Worm (Caenorhabditis elegans) whole organism, young adult: ENCODE measurements around the gene nspb-3.

ENCODE experiments used
- B0019.2 ChIP-seq: fragments of 200-800 bp; sonication (Bioruptor generic); conservative IDR thresholded peaks from 2 replicates; pipeline ENCODE4 v1.3.6; 2022; ENCODE audit warnings: missing genetic modification reagents, missing genetic modification characterization, missing compliant biosample characterization
- B0035.1 ChIP-seq: sonication (generic microtip); optimal IDR thresholded peaks from 2 replicates; lab custom pipeline; 2016; ENCODE audit warnings: missing genetic modification characterization, mild to moderate bottlenecking, missing compliant biosample characterization, missing genotype, missing genetic modification reagents
- B0336.3 ChIP-seq: fragments of 200-800 bp; sonication (Bioruptor generic); IDR thresholded peaks from 2 replicates; pipeline ENCODE4 v1.3.6; 2022; ENCODE audit warnings: missing genetic modification characterization, missing compliant biosample characterization
- C06A6.2 ChIP-seq: fragments of 200-800 bp; sonication (Bioruptor generic); conservative IDR thresholded peaks from 2 replicates; pipeline ENCODE4 v1.3.6; 2022; ENCODE audit warnings: missing genetic modification characterization, missing compliant biosample characterization
- F39B2.1 ChIP-seq: fragments of 200-800 bp; sonication (Bioruptor generic); IDR thresholded peaks from 2 replicates; pipeline ENCODE4 v1.3.6; 2022; ENCODE audit warnings: missing genetic modification reagents, missing genetic modification characterization, missing compliant biosample characterization
- F49E8.2 ChIP-seq: sonication (generic microtip); optimal IDR thresholded peaks from 3 replicates; lab custom pipeline; 2017; ENCODE audit warnings: missing genetic modification characterization, mild to moderate bottlenecking, missing compliant biosample characterization, antibody characterized with exemption, moderate library complexity; ENCODE audit not compliant: insufficient read depth
- F55B11.4 ChIP-seq: sonication (generic microtip); optimal IDR thresholded peaks from 2 replicates; lab custom pipeline; 2016; ENCODE audit warnings: missing compliant biosample characterization, missing genetic modification characterization, borderline replicate concordance; ENCODE audit not compliant: insufficient read depth
- K12H6.12 ChIP-seq: fragments of 200-800 bp; sonication (Bioruptor generic); optimal IDR thresholded peaks from 2 replicates; lab custom pipeline; 2018; ENCODE audit warnings: mild to moderate bottlenecking, missing genetic modification characterization, missing compliant biosample characterization
- aptf-2 ChIP-seq: fragments of 200-800 bp; sonication (Bioruptor generic); conservative IDR thresholded peaks from 2 replicates; pipeline ENCODE4 v1.3.6; 2022; ENCODE audit warnings: missing genetic modification reagents, missing genetic modification characterization, missing compliant biosample characterization
- attf-5 ChIP-seq: fragments of 200-800 bp; sonication (Bioruptor generic); optimal IDR thresholded peaks from 2 replicates; lab custom pipeline; 2018; ENCODE audit warnings: mild to moderate bottlenecking, missing genetic modification characterization, missing compliant biosample characterization
- attf-6 ChIP-seq: fragments of 200-800 bp; sonication (Bioruptor generic); IDR thresholded peaks from 2 replicates; pipeline ENCODE4 v1.3.6; 2022; ENCODE audit warnings: missing genetic modification reagents, missing genetic modification characterization, missing compliant biosample characterization
- cebp-1 ChIP-seq, 2 experiments: fragments of 200-800 bp in 1 of 2; sonication (Bioruptor generic) in 1 of 2; sonication (generic microtip) in 1 of 2; IDR thresholded peaks in 1 of 2; optimal IDR thresholded peaks in 1 of 2; 2 replicates each; pipeline versions ENCODE4 v1.3.6 to Lab custom; 2017 to 2022; ENCODE audit warnings: missing compliant biosample characterization in 2 of 2, missing genetic modification characterization in 2 of 2, mild to moderate bottlenecking in 1 of 2, missing genetic modification reagents in 1 of 2, moderate library complexity in 1 of 2
- dox-1 ChIP-seq: fragments of 200-800 bp; sonication (Bioruptor generic); IDR thresholded peaks from 2 replicates; pipeline ENCODE4 v1.3.6; 2022; ENCODE audit warnings: missing genetic modification reagents, missing genetic modification characterization, missing compliant biosample characterization
- efl-1 ChIP-seq: fragments of 150-350 bp; optimal IDR thresholded peaks from 2 replicates; lab custom pipeline; 2014; ENCODE audit warnings: missing biosample characterization, missing genetic modification reagents, missing genetic modification characterization
- egl-44 ChIP-seq: fragments of 200-800 bp; sonication (Bioruptor generic); IDR thresholded peaks from 2 replicates; pipeline ENCODE4 v1.3.6; 2022; ENCODE audit warnings: missing genetic modification reagents, missing genetic modification characterization, missing compliant biosample characterization
- gei-17 ChIP-seq: fragments of 200-800 bp; sonication (Bioruptor generic); optimal IDR thresholded peaks from 2 replicates; lab custom pipeline; 2018; ENCODE audit warnings: mild to moderate bottlenecking, missing genetic modification characterization, missing compliant biosample characterization
- him-1 ChIP-seq: sonication (generic microtip); optimal IDR thresholded peaks from 2 replicates; lab custom pipeline; 2016; ENCODE audit warnings: missing genotype, missing genetic modification reagents, missing genetic modification characterization, missing compliant biosample characterization
- hrde-1 ChIP-seq: sonication (generic microtip); optimal IDR thresholded peaks from 2 replicates; lab custom pipeline; 2016; ENCODE audit warnings: missing genetic modification characterization, mild to moderate bottlenecking, missing compliant biosample characterization, moderate library complexity, missing genotype, missing genetic modification reagents, borderline replicate concordance
- lag-1 ChIP-seq: fragments of 200-800 bp; sonication (Bioruptor generic); IDR thresholded peaks from 2 replicates; pipeline ENCODE4 v1.3.6; 2022; ENCODE audit warnings: missing genetic modification reagents, missing genetic modification characterization, missing compliant biosample characterization
- let-607 ChIP-seq, 2 experiments: fragments of 200-800 bp in 1 of 2; sonication (Bioruptor generic) in 1 of 2; sonication (generic microtip) in 1 of 2; optimal IDR thresholded peaks; 2 replicates each; lab custom pipeline; 2016 to 2018; ENCODE audit warnings: mild to moderate bottlenecking in 2 of 2, missing compliant biosample characterization in 2 of 2, missing genetic modification characterization in 2 of 2, moderate library complexity in 2 of 2, missing genotype in 1 of 2
- mcd-1 ChIP-seq: fragments of 200-800 bp; sonication (Bioruptor generic); IDR thresholded peaks from 2 replicates; pipeline ENCODE4 v1.3.6; 2022; ENCODE audit warnings: missing genetic modification reagents, missing genetic modification characterization, missing compliant biosample characterization
- mel-28 ChIP-seq: sonication (generic microtip); optimal IDR thresholded peaks from 2 replicates; lab custom pipeline; 2016; ENCODE audit warnings: borderline replicate concordance, mild to moderate bottlenecking, missing genetic modification characterization, missing compliant biosample characterization
- nfya-1 ChIP-seq: sonication (generic microtip); optimal IDR thresholded peaks from 2 replicates; lab custom pipeline; 2017; ENCODE audit warnings: antibody characterized with exemption, missing compliant biosample characterization, missing genetic modification characterization, borderline replicate concordance; ENCODE audit not compliant: insufficient read depth
- nfyb-1 ChIP-seq: fragments of 200-800 bp; sonication (Bioruptor generic); IDR thresholded peaks from 2 replicates; pipeline ENCODE4 v1.3.6; 2022; ENCODE audit warnings: missing genetic modification reagents, missing genetic modification characterization, missing compliant biosample characterization
- nhr-179 ChIP-seq: sonication (generic microtip); optimal IDR thresholded peaks from 2 replicates; lab custom pipeline; 2016; ENCODE audit warnings: mild to moderate bottlenecking, missing genetic modification characterization, missing compliant biosample characterization
- nhr-80 ChIP-seq: sonication (generic microtip); optimal IDR thresholded peaks from 2 replicates; lab custom pipeline; 2016; ENCODE audit warnings: missing genetic modification characterization, missing compliant biosample characterization
- rec-8 ChIP-seq, 2 experiments: sonication (generic microtip); optimal IDR thresholded peaks; 2 replicates each; lab custom pipeline; 2016; ENCODE audit warnings: mild to moderate bottlenecking in 2 of 2, missing genetic modification characterization in 2 of 2, missing genetic modification reagents in 2 of 2, missing genotype in 2 of 2, missing biosample characterization in 1 of 2, missing compliant biosample characterization in 1 of 2, moderate library complexity in 1 of 2
- repo-1 ChIP-seq: sonication (generic microtip); optimal IDR thresholded peaks from 2 replicates; lab custom pipeline; 2017; ENCODE audit warnings: mild to moderate bottlenecking, missing genetic modification characterization, missing compliant biosample characterization
- snpc-1.3 ChIP-seq: sonication (generic microtip); optimal IDR thresholded peaks from 2 replicates; lab custom pipeline; 2017; ENCODE audit warnings: missing genetic modification characterization, mild to moderate bottlenecking, missing compliant biosample characterization, antibody characterized with exemption, moderate library complexity, missing genotype, missing genetic modification reagents; ENCODE audit not compliant: insufficient read depth
- somi-1 ChIP-seq: fragments of 200-800 bp; sonication (Bioruptor generic); optimal IDR thresholded peaks from 2 replicates; lab custom pipeline; 2018; ENCODE audit warnings: mild to moderate bottlenecking, missing genetic modification characterization, missing compliant biosample characterization
- zfh-2 ChIP-seq: fragments of 200-800 bp; sonication (Bioruptor generic); conservative IDR thresholded peaks from 2 replicates; pipeline ENCODE4 v1.3.6; 2022; ENCODE audit warnings: missing genetic modification reagents, missing genetic modification characterization, missing compliant biosample characterization
- ztf-22 ChIP-seq: fragments of 200-800 bp; sonication (Bioruptor generic); optimal IDR thresholded peaks from 2 replicates; lab custom pipeline; 2018; ENCODE audit warnings: mild to moderate bottlenecking, missing genetic modification characterization, moderate library complexity, missing compliant biosample characterization
- ztf-25 ChIP-seq: fragments of 200-800 bp; sonication (Bioruptor generic); IDR thresholded peaks from 2 replicates; pipeline ENCODE4 v1.3.6; 2022; ENCODE audit warnings: missing genetic modification reagents, missing genetic modification characterization, missing compliant biosample characterization

Gene nspb-3

DNA sequence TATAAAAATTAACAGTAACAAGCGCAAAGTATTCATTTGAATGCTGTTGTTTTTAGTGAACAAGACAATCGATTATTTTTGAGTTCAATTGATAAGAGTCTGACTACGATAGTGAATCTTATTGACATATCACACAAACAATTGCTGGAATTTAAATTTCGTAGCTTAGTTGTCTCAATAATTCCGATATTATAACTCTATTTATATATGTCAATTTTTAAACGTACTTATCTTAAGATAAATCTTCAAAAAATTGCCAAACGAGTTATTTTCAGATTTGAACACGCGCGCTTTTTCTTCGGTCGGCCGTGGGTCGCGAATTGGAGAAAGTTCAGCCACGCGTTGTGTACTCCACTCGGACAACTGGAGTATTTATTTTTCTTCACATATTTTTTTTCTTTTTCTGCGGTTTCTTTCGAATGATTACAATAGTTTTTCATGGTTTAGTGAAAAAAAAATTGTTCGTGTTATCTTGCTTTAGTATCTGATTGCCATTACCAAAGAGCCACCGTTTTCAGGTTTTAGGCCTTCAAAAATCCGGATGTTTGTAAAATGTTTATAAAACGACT is 37.0 kb upstream of the nspb-3 start, which contains the start of the genes cest-5.1 and C01B10.9 (continued):
- peak; percentile 53; the same call in 1 of the 2 replicates for TF ChIP-seq attf-6
- TF ChIP-seq C06A6.2 (GFP tag; lab: Robert Waterston, UW): no peak
- TF ChIP-seq ztf-25 (GFP tag; lab: Robert Waterston, UW): no peak
- TF ChIP-seq K12H6.12 (tag; lab: Kevin White, UChicago): peak; percentile 48
- TF ChIP-seq dox-1 (GFP tag; lab: Robert Waterston, UW): no peak; the same call in 1 of the 2 replicates
- TF ChIP-seq F39B2.1 (GFP tag; lab: Robert Waterston, UW): 0 out of 2 replicates have a peak, but pooled peaks have one; percentile 47
- no peak for TF ChIP-seq F55B11.4 (tag; lab: Kevin White, UChicago)
- TF ChIP-seq hrde-1: no peak
- no peak for TF ChIP-seq rec-8 (tag; optimal IDR thresholded peaks at IDR 0.05; lab: Kevin White, UChicago)
- TF ChIP-seq let-607 (tag; optimal IDR thresholded peaks at IDR 0.05; lab: Kevin White, UChicago): peak in 1 of 2 experiments; percentile 41
- no peak for TF ChIP-seq mel-28 (tag; lab: Kevin White, UChicago)
- TF ChIP-seq nhr-80: peak; percentile 15

DNA sequence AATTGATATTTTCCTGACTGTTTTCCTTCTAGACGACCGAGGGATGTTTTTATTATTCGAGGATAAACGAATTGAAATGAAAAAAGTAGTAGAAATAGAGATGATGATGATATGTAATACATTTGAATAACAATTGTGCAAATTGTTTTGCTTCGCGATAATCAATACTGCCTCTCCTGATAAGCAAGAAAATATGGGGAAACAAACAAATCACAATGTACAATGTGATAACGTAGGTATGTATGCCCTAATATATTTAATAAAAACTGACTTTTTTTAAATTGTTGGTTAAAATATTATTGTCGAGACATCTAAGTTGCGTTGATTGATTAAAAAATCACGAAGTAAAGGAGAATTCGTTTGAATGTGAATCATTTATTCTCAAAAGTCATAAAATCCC is 33.0 kb upstream of the nspb-3 start, which contains the start of gene cest-5.2:
Gene cest-5.2, minus strand, starts transcription at position 128 of the 400 bp plus-strand sequence.
- TF ChIP-seq repo-1 (tag; lab: Kevin White, UChicago) (no peak), nhr-80 (peak; percentile 19)

DNA sequence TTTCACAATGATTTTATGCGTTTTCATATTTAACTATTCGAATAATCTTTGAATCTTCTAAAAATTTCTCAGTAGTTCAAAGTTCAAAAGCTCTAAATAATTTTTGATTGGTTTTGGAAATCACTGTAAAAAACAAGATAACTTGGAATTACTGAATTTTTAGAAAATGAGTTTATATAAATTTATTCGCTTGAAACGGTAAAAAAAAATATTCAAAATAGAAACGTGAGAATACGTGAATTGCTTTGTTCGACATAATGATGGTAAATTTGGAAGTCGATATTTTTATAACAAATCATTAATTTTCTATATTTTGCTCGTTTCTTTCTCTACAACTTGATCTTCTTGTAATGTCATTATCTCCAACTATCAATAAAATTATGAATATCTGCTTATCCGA is 28.6 kb upstream of the nspb-3 start, which contains the start of gene C01B10.44:
Gene C01B10.44, plus strand, starts transcription at position 301 of the 400 bp plus-strand sequence.
- no peak for TF ChIP-seq him-1

DNA sequence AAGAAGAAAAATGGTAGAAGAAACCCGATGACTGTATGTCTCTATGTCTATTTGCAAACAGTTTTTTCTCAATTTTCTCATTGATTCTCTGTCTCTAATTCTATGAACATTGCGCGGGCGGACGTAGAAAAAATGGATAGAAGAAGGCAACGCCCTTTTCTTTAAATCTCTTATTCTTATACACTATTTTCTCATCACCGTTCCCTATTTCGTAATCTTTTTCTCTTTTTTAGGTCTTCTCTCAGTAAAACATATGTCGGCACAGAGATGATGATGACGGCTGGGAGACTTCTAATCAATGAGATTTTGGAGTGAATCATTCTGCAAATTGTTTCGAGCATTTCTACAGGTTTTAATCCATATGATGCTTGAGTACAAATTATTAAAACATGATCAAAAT is 27.4 kb upstream of the nspb-3 start:
- TF ChIP-seq B0336.3 (GFP tag; lab: Robert Waterston, UW): no peak
- TF ChIP-seq nfyb-1: no peak
- TF ChIP-seq cebp-1 (GFP tag; IDR thresholded peaks at IDR 0.05; lab: Robert Waterston, UW): peak; percentile 70
- TF ChIP-seq cebp-1 (tag; optimal IDR thresholded peaks at IDR 0.05; lab: Kevin White, UChicago): peak; percentile 89
- peak; percentile 4 for TF ChIP-seq somi-1 (GFP tag; lab: Kevin White, UChicago)

DNA sequence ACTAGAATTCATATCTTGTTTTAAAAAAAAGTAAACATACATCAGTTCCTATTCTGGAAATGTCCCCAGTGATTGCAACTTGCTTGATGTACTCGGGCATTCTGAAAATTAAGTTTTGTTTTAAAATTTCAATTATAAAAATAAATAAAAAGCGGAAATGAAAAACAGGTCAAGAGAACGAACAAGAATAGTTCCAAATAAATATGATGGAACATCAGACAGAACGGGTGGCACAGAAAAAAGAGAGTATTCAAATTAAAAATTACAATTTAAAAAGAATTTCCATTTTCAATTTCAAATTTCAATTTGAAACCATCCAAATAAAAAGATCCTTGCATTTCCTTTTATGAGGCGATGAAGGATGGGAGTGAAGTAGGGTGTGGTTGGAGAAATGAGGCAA is 26.5 kb upstream of the nspb-3 start, which contains the start of gene C01B10.3:
Gene C01B10.3, minus strand, starts transcription at position 101 of the 400 bp plus-strand sequence.
- no peak for TF ChIP-seq aptf-2 (GFP tag; lab: Robert Waterston, UW)
- TF ChIP-seq snpc-1.3 (tag; lab: Kevin White, UChicago): no peak
- no peak for TF ChIP-seq B0035.1
- no peak for TF ChIP-seq nfya-1
- TF ChIP-seq nhr-179: no peak
- TF ChIP-seq B0019.2 (GFP tag; lab: Robert Waterston, UW): no peak
- no peak for TF ChIP-seq ztf-22 (GFP tag; lab: Kevin White, UChicago)
- no peak for TF ChIP-seq gei-17 (GFP tag; lab: Kevin White, UChicago)
- TF ChIP-seq attf-5: no peak
- no peak for TF ChIP-seq F49E8.2 (tag; lab: Kevin White, UChicago)
- TF ChIP-seq mcd-1: no peak
- no peak for TF ChIP-seq zfh-2 (GFP tag; lab: Robert Waterston, UW)
- no peak for TF ChIP-seq efl-1 (GFP tag; lab: Kevin White, UChicago)
- no peak for TF ChIP-seq egl-44
- no peak for TF ChIP-seq lag-1 (GFP tag; lab: Robert Waterston, UW)
- TF ChIP-seq dox-1 (GFP tag; lab: Robert Waterston, UW): no peak
- TF ChIP-seq, all 124 proteins: peak for 0
